Fruit fly (Drosophila melanogaster) Kc167 (cell line): ENCODE results near the gene Lkb1.

Experiments used
- Sin3A ChIP-seq: fragments of >200 bp; optimal IDR thresholded peaks from 2 replicates; lab custom pipeline; 2018; ENCODE audit warnings: missing external identifiers
- h ChIP-seq: fragments of >200 bp; optimal IDR thresholded peaks from 3 replicates; lab custom pipeline; 2018; ENCODE audit warnings: missing external identifiers
- insv ChIP-seq: fragments of >200 bp; optimal IDR thresholded peaks from 3 replicates; lab custom pipeline; 2018; ENCODE audit warnings: missing external identifiers
- psq ChIP-seq: fragments of >200 bp; optimal IDR thresholded peaks from 2 replicates; lab custom pipeline; 2017; ENCODE audit warnings: missing external identifiers

DNA sequence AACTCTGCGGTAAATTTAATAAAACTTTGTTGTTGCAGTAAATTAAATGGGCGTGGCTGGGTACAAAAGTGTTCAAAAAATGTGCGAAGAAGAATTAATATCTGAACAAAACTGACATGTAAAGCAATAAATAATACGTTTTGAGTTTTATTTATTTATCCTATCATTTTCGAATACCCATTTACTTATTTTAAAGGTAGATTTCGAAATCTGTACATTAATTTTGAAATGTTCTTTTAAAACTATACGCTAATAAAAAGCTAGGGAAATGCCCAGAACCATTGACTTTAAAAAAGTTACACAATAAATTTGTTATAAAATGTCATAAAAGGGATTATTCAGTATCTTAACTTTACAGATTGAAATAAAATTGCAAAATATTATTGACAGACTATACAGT lies 35.4 kb downstream of the Lkb1 start, which contains the start of the genes primo-1 and primo-2:
- TF ChIP-seq h (lab: Kevin White, UChicago), result no peak
- no peak for TF ChIP-seq psq (lab: Kevin White, UChicago)
- no peak for TF ChIP-seq insv (lab: Kevin White, UChicago)
- TF ChIP-seq Sin3A, result no peak
